Worm (Caenorhabditis elegans) whole organism, young adult: ENCODE data around the gene ram-5.
"Not testable (repeated sequence)": the region's sequence is repeated elsewhere in the genome, so short reads cannot be mapped to it uniquely, and the experiment has no call there.

Source experiments
- F57C9.4 ChIP-seq: sonication (generic microtip); optimal IDR thresholded peaks from 2 replicates; lab custom pipeline; 2017; ENCODE audit warnings: mild to moderate bottlenecking, missing genetic modification characterization, missing compliant biosample characterization
- dpff-1 ChIP-seq: sonication (generic microtip); optimal IDR thresholded peaks from 2 replicates; lab custom pipeline; 2017; ENCODE audit warnings: mild to moderate bottlenecking, missing genetic modification characterization, missing compliant biosample characterization
- hmg-1.2 ChIP-seq: fragments of 200-800 bp; sonication (Bioruptor generic); IDR thresholded peaks from 2 replicates; pipeline ENCODE4 v1.3.6; 2022; ENCODE audit warnings: missing genetic modification reagents, missing genetic modification characterization, missing compliant biosample characterization
- lag-1 ChIP-seq: fragments of 200-800 bp; sonication (Bioruptor generic); IDR thresholded peaks from 2 replicates; pipeline ENCODE4 v1.3.6; 2022; ENCODE audit warnings: missing genetic modification reagents, missing genetic modification characterization, missing compliant biosample characterization
- snpc-3.4 ChIP-seq: sonication (generic microtip); optimal IDR thresholded peaks from 2 replicates; lab custom pipeline; 2017; ENCODE audit warnings: missing genetic modification characterization, mild to moderate bottlenecking, missing compliant biosample characterization, antibody characterized with exemption, moderate library complexity, missing genotype, missing genetic modification reagents
- tbp1 ChIP-seq: fragments of 200-800 bp; sonication (Bioruptor generic); optimal IDR thresholded peaks from 2 replicates; lab custom pipeline; 2018; ENCODE audit warnings: mild to moderate bottlenecking, missing genetic modification characterization, missing compliant biosample characterization
- ztf-25 ChIP-seq: fragments of 200-800 bp; sonication (Bioruptor generic); IDR thresholded peaks from 2 replicates; pipeline ENCODE4 v1.3.6; 2022; ENCODE audit warnings: missing genetic modification reagents, missing genetic modification characterization, missing compliant biosample characterization

ce11 chrX:14525081-14525324, 24.9 kb upstream of the ram-5 start, which contains the start of gene nspc-17:
- not testable (repeated sequence) for TF ChIP-seq ztf-25 (GFP tag; lab: Robert Waterston, UW); snpc-3.4 (tag; lab: Kevin White, UChicago); F57C9.4 (tag; lab: Kevin White, UChicago); lag-1; tbp1 (GFP tag; lab: Kevin White, UChicago); dpff-1 (tag; lab: Kevin White, UChicago); hmg-1.2 (GFP tag; lab: Robert Waterston, UW)
